Fruit fly (Drosophila melanogaster): ENCODE measurements around the gene Cubn.

dm6 chrX:9590592-9590991 is 19.5 kb upstream of the Cubn start:
- TF ChIP-seq Ets96B (tag; optimal IDR thresholded peaks at IDR 0.05): no peak
- TF ChIP-seq CG10631 (GFP tag; optimal IDR thresholded peaks at IDR 0.05): no peak
- no peak for TF ChIP-seq topi (GFP tag; optimal IDR thresholded peaks at IDR 0.05)
- no peak for TF ChIP-seq CG15336 (GFP tag; IDR thresholded peaks at IDR 0.05)
- TF ChIP-seq Sox102F (GFP tag; optimal IDR thresholded peaks at IDR 0.05): no peak
